Fruit fly (Drosophila melanogaster) whole organism, pupa: Measurements from ENCODE around the gene TwdlG.
"Not testable (repeated sequence)": the region's sequence is repeated elsewhere in the genome, so short reads cannot be mapped to it uniquely, and the experiment has no call there.

Experiments used
- CG8159 ChIP-seq: fragments of 200-800 bp; sonication (Bioruptor generic); optimal IDR thresholded peaks from 3 replicates; lab custom pipeline; 2018; ENCODE audit warnings: missing biosample characterization, mild to moderate bottlenecking, missing genetic modification characterization, moderate library complexity
- Pif1B ChIP-seq: fragments of 200-800 bp; sonication (Bioruptor generic); optimal IDR thresholded peaks from 3 replicates; lab custom pipeline; 2016; ENCODE audit warnings: missing biosample characterization, missing genetic modification characterization
- Snoo ChIP-seq: fragments of 200-800 bp; sonication (Bioruptor generic); optimal IDR thresholded peaks from 3 replicates; lab custom pipeline; 2017; ENCODE audit warnings: missing biosample characterization, mild to moderate bottlenecking, missing genetic modification characterization, inconsistent platforms

Gene TwdlG

dm6 chr3R:4211483-4211882 lies 39.7 kb downstream of the TwdlG start, which contains the start of gene aux:
Gene aux (plus strand): TSS chr3R:4211783.
- not testable (repeated sequence) for TF ChIP-seq Pif1B (GFP tag; lab: Kevin White, UChicago); CG8159 (tag; lab: Kevin White, UChicago); Snoo
